Worm (Caenorhabditis elegans) whole organism, L2 larva: ENCODE results near the gene Y57G11C.36.
"Not testable (repeated sequence)": the region's sequence is repeated elsewhere in the genome, so short reads cannot be mapped to it uniquely, and the experiment has no call there.

ENCODE experiments used
- C34F6.9 ChIP-seq: fragments of 150-350 bp; optimal IDR thresholded peaks from 2 replicates; lab custom pipeline; 2014; ENCODE audit warnings: missing biosample characterization, missing genetic modification characterization
- F13H6.1 ChIP-seq: sonication (generic microtip); optimal IDR thresholded peaks from 2 replicates; lab custom pipeline; 2016; ENCODE audit warnings: missing genetic modification characterization, missing compliant biosample characterization
- R02D3.7 ChIP-seq: fragments of 150-350 bp; optimal IDR thresholded peaks from 2 replicates; lab custom pipeline; 2014; ENCODE audit warnings: missing biosample characterization, missing genetic modification characterization
- ZK546.5 ChIP-seq: sonication (generic microtip); optimal IDR thresholded peaks from 2 replicates; lab custom pipeline; 2017; ENCODE audit warnings: missing biosample characterization, missing genetic modification characterization
- alr-1 ChIP-seq: fragments of 150-350 bp; optimal IDR thresholded peaks from 2 replicates; lab custom pipeline; 2014; ENCODE audit warnings: missing biosample characterization, missing genetic modification characterization
- ama-1 ChIP-seq: fragments of 150-350 bp; optimal IDR thresholded peaks from 2 replicates; lab custom pipeline; 2018; ENCODE audit warnings: inconsistent platforms
- blmp-1 ChIP-seq: sonication (generic microtip); optimal IDR thresholded peaks from 2 replicates; lab custom pipeline; 2017; ENCODE audit warnings: missing genetic modification characterization, mild to moderate bottlenecking, missing compliant biosample characterization, antibody characterized with exemption, moderate library complexity; ENCODE audit not compliant: insufficient read depth
- ceh-82 ChIP-seq: fragments of 150-350 bp; optimal IDR thresholded peaks from 2 replicates; lab custom pipeline; 2014; ENCODE audit warnings: missing biosample characterization, missing genetic modification characterization
- crh-2 ChIP-seq: sonication (generic microtip); optimal IDR thresholded peaks from 2 replicates; lab custom pipeline; 2017; ENCODE audit warnings: missing biosample characterization, missing genetic modification characterization
- dmd-4 ChIP-seq: sonication (generic microtip); optimal IDR thresholded peaks from 2 replicates; lab custom pipeline; 2017; ENCODE audit warnings: missing biosample characterization, missing genetic modification characterization
- egl-27 ChIP-seq: sonication (generic microtip); optimal IDR thresholded peaks from 3 replicates; lab custom pipeline; 2017; ENCODE audit warnings: missing biosample characterization, missing genetic modification reagents, missing genetic modification characterization
- fos-1 ChIP-seq: fragments of 150-350 bp; optimal IDR thresholded peaks from 2 replicates; lab custom pipeline; 2014; ENCODE audit warnings: missing biosample characterization, missing genetic modification characterization
- gmeb-1 ChIP-seq: fragments of 150-350 bp; optimal IDR thresholded peaks from 2 replicates; lab custom pipeline; 2014; ENCODE audit warnings: missing biosample characterization, missing genetic modification characterization
- lin-11 ChIP-seq: fragments of 150-350 bp; sonication (generic microtip); optimal IDR thresholded peaks from 2 replicates; lab custom pipeline; 2014; ENCODE audit warnings: missing biosample characterization, missing genetic modification characterization, inconsistent platforms, mixed read lengths
- lin-13 ChIP-seq: fragments of 150-350 bp; optimal IDR thresholded peaks from 2 replicates; lab custom pipeline; 2014; ENCODE audit warnings: missing biosample characterization, missing genetic modification reagents, missing genetic modification characterization
- lsy-2 ChIP-seq, 2 experiments: fragments of 150-350 bp in 1 of 2; sonication (generic microtip) in 1 of 2; optimal IDR thresholded peaks; 2 replicates each; lab custom pipeline; 2014 to 2017; ENCODE audit warnings: missing biosample characterization in 2 of 2, missing genetic modification characterization in 2 of 2
- mab-5 ChIP-seq: fragments of 150-350 bp; optimal IDR thresholded peaks from 2 replicates; lab custom pipeline; 2014; ENCODE audit warnings: missing biosample characterization, missing genetic modification characterization
- mbf-1 ChIP-seq: sonication (generic microtip); optimal IDR thresholded peaks from 2 replicates; lab custom pipeline; 2017; ENCODE audit warnings: missing biosample characterization, missing genetic modification characterization
- mdl-1 ChIP-seq, 2 experiments: fragments of 150-350 bp in 1 of 2; sonication (generic microtip) in 1 of 2; optimal IDR thresholded peaks; 2 replicates each; lab custom pipeline; 2017; ENCODE audit warnings: missing biosample characterization in 2 of 2, missing genetic modification characterization in 2 of 2
- nhr-11 ChIP-seq: fragments of 150-350 bp; optimal IDR thresholded peaks from 2 replicates; lab custom pipeline; 2014; ENCODE audit warnings: missing biosample characterization, missing genetic modification characterization
- nhr-129 ChIP-seq: fragments of 150-350 bp; optimal IDR thresholded peaks from 2 replicates; lab custom pipeline; 2014; ENCODE audit warnings: missing biosample characterization, missing genetic modification characterization
- nhr-21 ChIP-seq: fragments of 150-350 bp; optimal IDR thresholded peaks from 2 replicates; lab custom pipeline; 2014; ENCODE audit warnings: missing biosample characterization, missing genetic modification characterization
- nhr-25 ChIP-seq: fragments of 150-350 bp; sonication (generic microtip); optimal IDR thresholded peaks from 3 replicates; lab custom pipeline; 2014; ENCODE audit warnings: missing biosample characterization, missing genetic modification characterization
- nhr-6 ChIP-seq: fragments of 150-350 bp; optimal IDR thresholded peaks from 2 replicates; lab custom pipeline; 2014; ENCODE audit warnings: missing biosample characterization, missing genetic modification characterization
- nhr-77 ChIP-seq: fragments of 150-350 bp; optimal IDR thresholded peaks from 2 replicates; lab custom pipeline; 2014; ENCODE audit warnings: missing biosample characterization, missing genetic modification characterization
- sma-3 ChIP-seq: sonication (generic microtip); optimal IDR thresholded peaks from 2 replicates; lab custom pipeline; 2016; ENCODE audit warnings: missing genetic modification reagents, missing genetic modification characterization, missing compliant biosample characterization
- sma-9 ChIP-seq, 2 experiments: fragments of 150-350 bp in 1 of 2; sonication (generic microtip) in 1 of 2; optimal IDR thresholded peaks; 2 replicates each; lab custom pipeline; 2014 to 2016; ENCODE audit warnings: missing genetic modification characterization in 2 of 2, mild to moderate bottlenecking in 1 of 2, missing biosample characterization in 1 of 2, missing compliant biosample characterization in 1 of 2, missing genetic modification reagents in 1 of 2, moderate library complexity in 1 of 2
- snpc-4 ChIP-seq: fragments of 150-350 bp; optimal IDR thresholded peaks from 2 replicates; lab custom pipeline; 2014; ENCODE audit warnings: missing biosample characterization, missing genetic modification characterization
- unc-55 ChIP-seq: fragments of 150-350 bp; sonication (generic microtip); optimal IDR thresholded peaks from 3 replicates; lab custom pipeline; 2014; ENCODE audit warnings: missing biosample characterization, missing genetic modification reagents, missing genetic modification characterization
- ztf-1 ChIP-seq: fragments of 200-800 bp; sonication (Bioruptor generic); conservative IDR thresholded peaks from 2 replicates; pipeline ENCODE4 v1.3.6; 2022; ENCODE audit warnings: missing genetic modification characterization, missing compliant biosample characterization
- ztf-4 ChIP-seq: fragments of 150-350 bp; optimal IDR thresholded peaks from 2 replicates; lab custom pipeline; 2014; ENCODE audit warnings: missing biosample characterization, missing genetic modification characterization

The Y57G11C.36 gene

DNA sequence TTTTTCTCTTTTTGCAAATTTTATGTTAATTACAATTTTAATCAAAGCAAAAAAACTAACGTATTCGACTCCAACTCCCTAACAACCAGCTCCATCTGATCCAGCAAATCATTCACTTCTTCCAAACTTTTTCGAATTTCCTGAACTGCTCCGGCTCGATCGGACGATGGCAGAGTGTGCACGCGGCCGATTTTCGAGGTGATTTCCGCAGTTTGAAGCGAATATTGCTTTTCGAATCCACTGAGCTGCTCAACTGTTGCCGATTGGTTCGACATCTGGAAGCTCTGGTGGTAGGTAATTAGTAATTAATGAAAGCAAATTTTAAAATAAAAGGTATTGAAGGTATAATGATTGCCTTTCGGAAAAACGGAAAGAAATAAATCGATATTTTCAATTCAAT lies 7.2 kb downstream of the Y57G11C.36 start, which contains the start of gene vti-1:
TSS of gene vti-1 (minus strand) at position 284 of the 400 bp plus-strand sequence.
- TF ChIP-seq nhr-11 (tag; lab: Kevin White, UChicago) (no peak), egl-27 (tag; lab: Kevin White, UChicago) (no peak), ceh-82 (tag; lab: Kevin White, UChicago) (no peak), ztf-1 (no peak), blmp-1 (no peak), mbf-1 (tag; lab: Kevin White, UChicago) (no peak), dmd-4 (no peak), lsy-2 (tag; optimal IDR thresholded peaks at IDR 0.05; lab: Kevin White, UChicago) (no peak), lin-13 (no peak), alr-1 (tag; lab: Kevin White, UChicago) (no peak), nhr-77 (tag; lab: Kevin White, UChicago) (no peak), R02D3.7 (tag; lab: Kevin White, UChicago) (no peak), sma-3 (GFP tag; lab: Kevin White, UChicago) (no peak)

DNA sequence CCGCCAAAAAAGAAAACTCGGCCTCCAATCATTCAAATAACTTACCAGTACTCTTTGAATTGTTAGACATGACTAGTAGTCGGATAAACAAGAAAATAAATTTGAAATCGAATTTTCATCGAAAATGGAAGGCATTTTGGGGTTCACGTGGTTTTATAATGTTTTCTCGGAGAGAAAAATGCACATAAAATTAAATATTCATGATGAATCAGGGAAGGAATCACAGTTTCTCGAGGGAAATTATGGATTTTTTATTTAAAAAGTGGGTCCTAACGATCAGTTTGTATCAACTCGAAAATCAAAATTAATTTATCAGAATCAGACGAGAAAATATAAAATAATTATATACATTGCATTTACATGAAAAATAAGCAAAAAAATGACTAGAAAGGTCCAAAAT lies 8.2 kb downstream of the Y57G11C.36 start, which contains the start of gene Y57G11C.5:
TSS of gene Y57G11C.5 (minus strand) at position 101 of the 400 bp plus-strand sequence.
- TF ChIP-seq R02D3.7 (tag; lab: Kevin White, UChicago) (no peak), nhr-21 (tag; lab: Kevin White, UChicago) (no peak)
- TF ChIP-seq, all 48 proteins: peak for 0

DNA sequence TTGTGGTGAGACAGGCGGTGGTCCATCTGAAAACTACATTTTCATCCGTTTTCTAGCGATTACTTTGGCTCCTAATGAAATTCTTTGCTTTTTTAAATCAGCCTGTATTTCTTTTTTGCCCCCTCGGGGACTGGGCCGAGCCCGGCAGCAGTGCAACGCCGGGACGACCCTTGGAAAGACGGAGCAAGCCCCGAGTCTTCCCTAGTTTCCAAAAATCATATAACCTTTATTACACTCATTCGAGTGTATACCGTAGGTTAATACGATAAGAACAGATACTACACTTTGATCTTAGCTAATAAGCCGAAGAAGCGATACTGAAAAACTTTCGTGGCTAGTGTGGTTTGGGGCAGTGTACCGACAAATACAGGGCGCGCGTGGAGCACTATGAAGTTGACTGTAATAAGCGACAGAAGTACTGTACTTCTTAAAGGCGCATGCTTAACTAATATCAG lies 8.8 kb downstream of the Y57G11C.36 start:
- peak; percentile 8 for TF ChIP-seq sma-3 (GFP tag; lab: Kevin White, UChicago)
- TF ChIP-seq snpc-4 (tag; lab: Kevin White, UChicago) = peak; percentile 34
- no peak for TF ChIP-seq lin-11 (tag; lab: Kevin White, UChicago)
- TF ChIP-seq ZK546.5 = no peak
- no peak for TF ChIP-seq nhr-25 (tag; lab: Kevin White, UChicago)
- no peak for TF ChIP-seq gmeb-1 (tag; lab: Kevin White, UChicago)
- TF ChIP-seq, all 48 proteins: peak for 2

DNA sequence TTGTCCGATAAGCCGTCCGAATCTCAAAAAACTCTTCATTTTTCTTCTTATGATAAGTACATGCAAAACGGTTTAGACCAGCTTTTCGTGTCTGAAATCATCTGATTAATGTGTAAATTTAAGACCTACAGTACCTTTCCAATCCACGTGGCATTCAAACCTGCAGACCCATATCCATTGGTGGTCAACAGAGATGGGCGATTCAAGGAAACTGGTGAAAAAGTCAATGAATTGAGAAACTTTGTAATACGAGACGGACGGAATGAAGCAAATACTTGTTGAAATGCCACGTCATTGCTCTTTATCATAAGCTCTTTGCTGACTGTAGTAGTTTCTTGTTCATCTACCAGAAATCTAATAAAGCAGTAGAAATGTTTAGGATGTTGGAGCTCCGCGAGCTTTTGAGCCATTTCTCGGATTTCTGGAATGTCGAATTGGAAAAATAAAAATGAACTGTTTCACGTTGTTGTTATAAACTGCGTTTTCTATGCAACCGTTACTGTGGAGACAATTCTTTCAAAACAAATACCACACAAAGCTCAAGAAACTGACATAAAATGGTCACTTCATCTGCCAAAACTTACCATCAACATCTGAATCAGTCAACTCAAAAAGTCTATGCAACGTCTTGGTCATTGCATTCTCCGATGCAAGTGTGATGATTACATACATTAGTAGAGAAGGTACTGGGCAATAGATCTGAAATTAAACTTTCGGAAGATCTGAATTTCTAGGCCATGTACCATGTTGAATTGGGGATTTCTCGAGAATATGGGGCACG lies 9.5 kb downstream of the Y57G11C.36 start:
- TF ChIP-seq ceh-82 (tag; lab: Kevin White, UChicago) (no peak), ztf-4 (tag; lab: Kevin White, UChicago) (peak; percentile 39), lsy-2 (tag; optimal IDR thresholded peaks at IDR 0.05; lab: Kevin White, UChicago) (peak in 1 of 2 experiments; percentile 28), ama-1 (peak; percentile 81), mdl-1 (tag; optimal IDR thresholded peaks at IDR 0.05; lab: Kevin White, UChicago) (no peak)

DNA sequence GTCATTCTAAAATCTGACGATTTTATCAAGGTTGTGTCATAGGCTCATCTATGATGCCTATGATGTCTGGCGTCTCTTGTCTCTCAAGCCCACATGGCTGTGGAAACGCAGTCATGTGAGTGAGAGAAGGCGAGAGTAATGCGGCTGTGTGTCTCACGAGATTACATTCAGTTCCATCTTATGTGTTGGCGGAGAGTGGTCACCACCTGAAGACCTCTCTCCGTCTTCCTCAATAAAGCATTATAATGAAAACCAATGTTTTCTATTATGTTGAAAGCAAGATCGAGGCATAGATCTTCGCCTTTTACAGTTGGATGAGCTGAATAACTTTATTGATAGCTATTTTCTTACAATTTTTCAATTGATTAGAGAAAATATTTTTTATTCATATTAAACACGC lies 10.2 kb downstream of the Y57G11C.36 start:
- TF ChIP-seq C34F6.9 (tag; lab: Kevin White, UChicago) (peak; percentile 82), lin-13 (peak; percentile 13), nhr-129 (tag; lab: Kevin White, UChicago) (peak; percentile 86), sma-9 (GFP tag; optimal IDR thresholded peaks at IDR 0.05; lab: Kevin White, UChicago) (peak; percentile 34), nhr-6 (peak; percentile 21), F13H6.1 (tag; lab: Kevin White, UChicago) (peak; percentile 55), mab-5 (tag; lab: Kevin White, UChicago) (peak; percentile 20), sma-3 (GFP tag; lab: Kevin White, UChicago) (peak; percentile 27), blmp-1 (peak; percentile 15), crh-2 (peak; percentile 54), mdl-1 (tag; optimal IDR thresholded peaks at IDR 0.05; lab: Kevin White, UChicago) (peak; percentile 43 to 65), ama-1 (peak; percentile 65), unc-55 (peak; percentile 61), fos-1 (tag; lab: Kevin White, UChicago) (peak; percentile 53), lsy-2 (tag; optimal IDR thresholded peaks at IDR 0.05; lab: Kevin White, UChicago) (peak in 1 of 2 experiments; percentile 50), nhr-21 (tag; lab: Kevin White, UChicago) (peak; percentile 57)
- not testable (repeated sequence) for TF ChIP-seq sma-9 (tag; optimal IDR thresholded peaks at IDR 0.05; lab: Kevin White, UChicago)
